Fruit fly (Drosophila melanogaster): Measurements from ENCODE around the gene fh.

The fh gene

DNA sequence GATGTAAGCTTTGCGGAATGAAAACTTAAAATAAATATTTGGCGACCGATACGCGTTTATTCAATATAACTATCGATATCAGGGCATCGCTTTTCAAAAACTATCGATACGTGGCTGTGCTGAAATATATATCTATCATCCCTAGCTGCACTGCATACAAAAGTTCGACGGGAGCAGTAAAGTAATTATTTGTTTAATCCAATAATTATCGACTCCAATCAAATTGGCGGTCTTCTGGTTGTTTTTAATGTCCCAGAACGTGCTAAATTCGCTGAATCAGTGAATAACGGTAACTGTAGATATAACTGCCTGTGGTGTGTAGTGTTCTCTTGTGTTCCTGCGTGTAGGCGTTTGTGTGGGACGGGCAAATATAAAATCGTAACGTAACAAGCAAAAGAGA lies 14.2 kb upstream of the fh start, which contains the start of gene mei-P26:
mei-P26 (plus strand) TSS at position 146 of the 400 bp plus-strand sequence.
- TF ChIP-seq ttk (optimal IDR thresholded peaks at IDR 0.05) = no peak
- TF ChIP-seq h (optimal IDR thresholded peaks at IDR 0.05) = no peak
- no peak for TF ChIP-seq insv (optimal IDR thresholded peaks at IDR 0.05)
- TF ChIP-seq Sin3A (optimal IDR thresholded peaks at IDR 0.05) = no peak
- no peak for TF ChIP-seq Myc (optimal IDR thresholded peaks at IDR 0.05)
- no peak for TF ChIP-seq psq (optimal IDR thresholded peaks at IDR 0.05)

DNA sequence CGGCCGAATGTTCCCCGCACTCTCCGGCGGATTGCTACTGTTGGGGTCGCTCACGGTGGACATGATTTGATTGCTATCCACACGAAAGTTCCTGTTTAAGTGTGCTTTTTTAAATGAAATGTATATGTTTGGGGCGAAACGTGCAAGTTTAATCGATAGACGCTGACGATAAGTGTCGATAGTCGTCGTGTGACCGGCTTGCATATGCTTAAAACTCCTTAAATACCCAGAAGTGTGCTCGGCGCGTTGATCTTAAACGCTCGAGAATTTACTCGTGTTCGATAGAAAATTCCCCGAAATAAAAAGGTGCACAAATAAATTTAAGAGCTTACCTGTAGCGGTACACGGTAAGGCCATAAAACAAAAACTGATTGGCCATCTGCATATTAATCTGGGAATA lies 13.0 kb upstream of the fh start, which contains the start of the genes Zpr1 and CG44532:
Zpr1 (minus strand) TSS at position 179 of the 400 bp plus-strand sequence.
CG44532 (plus strand) TSS at position 181 of the 400 bp plus-strand sequence.
- TF ChIP-seq Myc (optimal IDR thresholded peaks at IDR 0.05) = no peak
- no peak for TF ChIP-seq h (optimal IDR thresholded peaks at IDR 0.05)
- TF ChIP-seq Sin3A (optimal IDR thresholded peaks at IDR 0.05) = no peak
- TF ChIP-seq psq (optimal IDR thresholded peaks at IDR 0.05) = no peak

DNA sequence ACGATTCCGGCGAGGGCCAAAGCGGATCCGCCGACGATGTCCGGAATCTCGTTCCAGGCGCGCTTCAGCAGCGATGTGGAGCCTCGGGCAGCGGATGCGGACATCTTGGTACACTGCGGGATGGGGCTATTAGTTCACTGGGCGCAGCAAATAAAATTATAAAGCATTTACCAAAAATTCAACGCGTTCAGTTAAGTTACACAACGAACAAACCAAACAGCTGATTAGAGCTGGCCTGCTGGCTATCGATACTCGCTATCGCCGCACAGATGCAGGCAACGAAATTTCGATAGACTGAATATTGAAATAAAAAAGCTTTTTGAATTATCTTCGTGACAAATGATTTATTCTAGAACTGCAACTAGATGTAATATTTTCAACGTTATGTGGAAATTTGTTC lies 10.9 kb upstream of the fh start, which contains the start of gene NdufA3:
NdufA3 (minus strand) TSS at position 317 of the 400 bp plus-strand sequence.
- TF ChIP-seq Myc (optimal IDR thresholded peaks at IDR 0.05) (no peak), ttk (optimal IDR thresholded peaks at IDR 0.05) (no peak), insv (optimal IDR thresholded peaks at IDR 0.05) (no peak), h (optimal IDR thresholded peaks at IDR 0.05) (no peak), Sin3A (optimal IDR thresholded peaks at IDR 0.05) (no peak), psq (optimal IDR thresholded peaks at IDR 0.05) (no peak)

DNA sequence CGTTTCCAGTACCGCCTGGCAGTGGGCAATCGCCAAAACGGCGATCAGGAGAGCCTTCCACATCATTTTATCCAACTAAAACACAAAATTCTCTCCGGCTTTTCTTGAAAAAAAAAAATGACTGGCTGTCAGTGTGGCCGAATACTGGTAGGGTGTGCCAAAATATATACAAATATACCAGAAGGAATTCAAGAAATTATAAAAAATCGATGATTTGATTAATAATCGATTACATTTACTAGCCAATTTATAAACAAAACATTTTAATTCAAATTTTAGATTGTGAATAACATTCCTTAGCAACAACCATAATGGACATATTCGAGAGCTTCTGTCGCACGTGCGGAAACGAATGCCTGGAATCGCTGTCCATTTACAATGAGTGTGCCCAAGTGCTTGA lies 9.5 kb upstream of the fh start, which contains the start of the genes Ost48 and Dlip1:
Ost48 (minus strand) TSS at position 150 of the 400 bp plus-strand sequence.
Dlip1 (plus strand) TSS at position 257 of the 400 bp plus-strand sequence.
- no peak for TF ChIP-seq Myc (optimal IDR thresholded peaks at IDR 0.05)
- no peak for TF ChIP-seq insv (optimal IDR thresholded peaks at IDR 0.05)
- no peak for TF ChIP-seq h (optimal IDR thresholded peaks at IDR 0.05)
- TF ChIP-seq Sin3A (optimal IDR thresholded peaks at IDR 0.05) = peak; percentile 55

dm6 chrX:9156388-9156823 lies 7.5 kb upstream of the fh start, which contains the start of gene His3.3B:
Gene His3.3B, minus strand, starts transcription at chrX:9156669.
- TF ChIP-seq h (optimal IDR thresholded peaks at IDR 0.05) (no peak), psq (optimal IDR thresholded peaks at IDR 0.05) (no peak), ttk (optimal IDR thresholded peaks at IDR 0.05) (no peak), Sin3A (optimal IDR thresholded peaks at IDR 0.05) (no peak), Myc (optimal IDR thresholded peaks at IDR 0.05) (no peak), insv (optimal IDR thresholded peaks at IDR 0.05) (no peak)

DNA sequence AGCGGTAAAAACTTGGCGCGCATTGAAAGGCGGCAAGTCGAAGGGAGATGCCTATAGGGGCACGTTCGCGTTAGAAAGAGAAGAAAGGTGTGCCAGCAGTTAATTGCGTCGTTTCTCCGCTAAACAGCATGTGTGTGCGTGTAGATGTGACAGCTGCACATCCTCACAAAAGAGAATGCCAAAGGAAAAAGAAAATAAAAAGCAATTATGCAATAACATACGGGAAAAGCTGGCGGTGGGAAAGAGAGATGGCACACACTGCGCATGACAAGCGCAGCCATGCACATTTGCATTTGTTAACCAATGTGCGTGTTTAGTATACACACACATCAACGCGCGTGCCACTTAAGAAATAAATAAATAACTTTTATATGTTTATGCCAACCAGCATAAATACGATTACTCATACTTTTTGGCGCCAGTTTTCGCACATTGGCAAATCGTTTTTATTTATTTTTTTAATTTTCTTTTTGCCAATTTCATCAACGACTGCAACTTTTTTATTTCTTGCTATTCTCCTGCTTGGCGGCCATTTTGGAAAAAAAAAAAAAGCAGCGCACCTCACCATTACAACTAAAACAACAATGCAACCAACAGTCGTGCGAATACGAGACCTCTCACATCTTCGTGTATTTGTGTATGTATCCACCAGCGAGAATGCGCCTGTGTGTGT lies 7.0 kb upstream of the fh start:
- TF ChIP-seq insv (optimal IDR thresholded peaks at IDR 0.05) (no peak), Sin3A (optimal IDR thresholded peaks at IDR 0.05) (no peak), ttk (optimal IDR thresholded peaks at IDR 0.05) (no peak), h (optimal IDR thresholded peaks at IDR 0.05) (no peak), psq (optimal IDR thresholded peaks at IDR 0.05) (no peak), Myc (optimal IDR thresholded peaks at IDR 0.05) (no peak)

dm6 chrX:9155134-9155533 lies 6.3 kb upstream of the fh start:
- TF ChIP-seq ttk (optimal IDR thresholded peaks at IDR 0.05) = no peak
- no peak for TF ChIP-seq psq (optimal IDR thresholded peaks at IDR 0.05)
- TF ChIP-seq insv (optimal IDR thresholded peaks at IDR 0.05) = no peak
- no peak for TF ChIP-seq h (optimal IDR thresholded peaks at IDR 0.05)
- no peak for TF ChIP-seq Sin3A (optimal IDR thresholded peaks at IDR 0.05)
- no peak for TF ChIP-seq Myc (optimal IDR thresholded peaks at IDR 0.05)

DNA sequence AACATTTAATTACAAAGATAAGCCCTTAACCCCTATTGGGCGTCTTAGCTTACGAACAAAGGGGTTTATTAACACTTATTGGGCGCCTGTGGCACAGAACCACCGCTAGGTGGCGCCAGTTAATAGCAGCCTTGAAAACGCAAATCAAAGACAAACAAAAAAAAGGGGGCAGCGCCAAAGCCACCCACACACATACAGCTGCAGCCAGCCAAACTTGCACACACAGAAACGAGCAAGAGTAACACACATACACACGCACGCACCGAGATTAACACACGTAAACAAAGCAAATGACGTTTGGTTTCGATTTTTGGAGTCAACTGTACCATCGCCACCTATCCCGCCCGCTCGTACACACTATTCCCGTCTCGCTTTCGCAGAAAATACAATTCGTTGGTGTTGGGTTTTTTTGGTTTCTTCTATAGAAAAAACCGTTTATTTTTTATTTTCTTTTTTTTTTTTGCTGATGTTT lies 3.3 kb upstream of the fh start:
- TF ChIP-seq Myc (optimal IDR thresholded peaks at IDR 0.05) (no peak), psq (optimal IDR thresholded peaks at IDR 0.05) (no peak), insv (optimal IDR thresholded peaks at IDR 0.05) (no peak), Sin3A (optimal IDR thresholded peaks at IDR 0.05) (no peak), ttk (optimal IDR thresholded peaks at IDR 0.05) (no peak), h (optimal IDR thresholded peaks at IDR 0.05) (no peak)

- TF ChIP-seq h (optimal IDR thresholded peaks at IDR 0.05) (no peak), Sin3A (optimal IDR thresholded peaks at IDR 0.05) (no peak), insv (optimal IDR thresholded peaks at IDR 0.05) (no peak), ttk (optimal IDR thresholded peaks at IDR 0.05) (no peak), psq (optimal IDR thresholded peaks at IDR 0.05) (no peak), Myc (optimal IDR thresholded peaks at IDR 0.05) (no peak)
Observed at dm6 chrX:9142224-9142802, 6.6 kb downstream of the fh start, which contains the start of gene CG7065. Gene CG7065, plus strand, starts transcription at chrX:9142493.

DNA sequence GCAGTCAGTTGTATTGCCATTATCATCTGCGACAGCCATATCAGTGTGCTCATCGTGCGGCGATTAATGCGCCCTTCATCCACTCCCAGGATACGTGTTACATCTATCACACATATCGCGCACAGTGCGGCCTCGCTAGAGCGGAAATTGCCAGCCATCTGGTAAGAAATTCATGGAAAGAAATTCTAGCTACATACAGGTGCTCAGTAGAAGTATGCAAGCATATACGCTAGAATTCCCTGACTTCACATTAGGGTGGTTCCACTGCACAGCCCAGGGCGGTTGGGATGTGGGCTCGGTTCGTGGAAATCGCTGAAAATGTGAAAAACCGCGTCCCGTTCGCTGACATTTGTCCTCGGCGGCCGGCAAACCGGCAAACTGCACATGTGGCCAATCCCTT lies 7.7 kb downstream of the fh start:
- TF ChIP-seq Sin3A (optimal IDR thresholded peaks at IDR 0.05) (no peak), insv (optimal IDR thresholded peaks at IDR 0.05) (no peak), h (optimal IDR thresholded peaks at IDR 0.05) (no peak), ttk (optimal IDR thresholded peaks at IDR 0.05) (no peak), psq (optimal IDR thresholded peaks at IDR 0.05) (no peak), Myc (optimal IDR thresholded peaks at IDR 0.05) (no peak)

dm6 chrX:9139138-9139537 lies 9.7 kb downstream of the fh start:
- TF ChIP-seq h (optimal IDR thresholded peaks at IDR 0.05) (no peak), insv (optimal IDR thresholded peaks at IDR 0.05) (no peak), psq (optimal IDR thresholded peaks at IDR 0.05) (no peak), Myc (optimal IDR thresholded peaks at IDR 0.05) (no peak), ttk (optimal IDR thresholded peaks at IDR 0.05) (no peak), Sin3A (optimal IDR thresholded peaks at IDR 0.05) (no peak)
